Fruit fly (Drosophila melanogaster) whole organism, embryonic: ENCODE measurements around the gene mxt.

ENCODE experiments used
- Atf-2 ChIP-seq: fragments of 200-800 bp; sonication (Bioruptor generic); optimal IDR thresholded peaks from 2 replicates; lab custom pipeline; 2016; ENCODE audit warnings: missing biosample characterization, missing genetic modification characterization
- BEAF-32 ChIP-seq: fragments of 200-800 bp; sonication (Bioruptor generic); optimal IDR thresholded peaks from 3 replicates; lab custom pipeline; 2017; ENCODE audit warnings: missing biosample characterization, missing genetic modification characterization, mild to moderate bottlenecking, moderate library complexity, missing genetic modification reagents
- Blimp-1 ChIP-seq: fragments of 200-800 bp; sonication (Bioruptor generic); optimal IDR thresholded peaks from 3 replicates; lab custom pipeline; 2018; ENCODE audit warnings: missing biosample characterization, missing genetic modification characterization, mild to moderate bottlenecking, moderate library complexity, missing genetic modification reagents
- CG10959 ChIP-seq: fragments of 200-800 bp; sonication (Bioruptor generic); IDR thresholded peaks from 2 replicates; pipeline ENCODE4 v1.3.6; 2022; ENCODE audit warnings: missing biosample characterization, missing genetic modification characterization
- CG11093 ChIP-seq: fragments of 200-800 bp; sonication (Bioruptor generic); IDR thresholded peaks from 3 replicates; pipeline ENCODE4 v1.3.6; 2022; ENCODE audit warnings: missing biosample characterization, missing genetic modification characterization
- CG11398 ChIP-seq: fragments of 200-800 bp; sonication (Bioruptor generic); optimal IDR thresholded peaks from 2 replicates; lab custom pipeline; 2016; ENCODE audit warnings: missing biosample characterization, missing genetic modification characterization
- CG13775 ChIP-seq: fragments of 200-800 bp; sonication (Bioruptor generic); optimal IDR thresholded peaks from 3 replicates; lab custom pipeline; 2017; ENCODE audit warnings: missing biosample characterization, mild to moderate bottlenecking, missing genetic modification characterization
- CG13894 ChIP-seq: fragments of 200-800 bp; sonication (Bioruptor generic); optimal IDR thresholded peaks from 3 replicates; lab custom pipeline; 2018; ENCODE audit warnings: missing biosample characterization, mild to moderate bottlenecking, missing genetic modification characterization, moderate library complexity
- CG14014 ChIP-seq: fragments of 200-800 bp; sonication (Bioruptor generic); IDR thresholded peaks from 2 replicates; pipeline ENCODE4 v1.3.6; 2022; ENCODE audit warnings: missing biosample characterization, missing genetic modification characterization
- CG15073 ChIP-seq: fragments of 200-800 bp; sonication (Bioruptor generic); optimal IDR thresholded peaks from 2 replicates; lab custom pipeline; 2016; ENCODE audit warnings: missing biosample characterization, missing genetic modification characterization
- CG1647 ChIP-seq: fragments of 200-800 bp; sonication (Bioruptor generic); optimal IDR thresholded peaks from 3 replicates; lab custom pipeline; 2016; ENCODE audit warnings: missing biosample characterization, missing genetic modification characterization
- CG17829 ChIP-seq: fragments of 200-800 bp; optimal IDR thresholded peaks from 2 replicates; lab custom pipeline; 2019; ENCODE audit warnings: missing biosample characterization, mild to moderate bottlenecking, missing genetic modification characterization, moderate library complexity
- CG2116 ChIP-seq: fragments of 200-800 bp; sonication (Bioruptor generic); optimal IDR thresholded peaks from 3 replicates; lab custom pipeline; 2018; ENCODE audit warnings: missing biosample characterization, mild to moderate bottlenecking, missing genetic modification characterization
- CG32772 ChIP-seq: fragments of 200-800 bp; sonication (Bioruptor generic); IDR thresholded peaks from 2 replicates; pipeline ENCODE4 v1.3.6; 2022; ENCODE audit warnings: missing biosample characterization, missing genetic modification characterization
- CG33213 ChIP-seq: fragments of 200-800 bp; sonication (Bioruptor generic); optimal IDR thresholded peaks from 3 replicates; lab custom pipeline; 2016; ENCODE audit warnings: missing biosample characterization, missing genetic modification characterization
- CG42726 ChIP-seq: fragments of 200-800 bp; sonication (Bioruptor generic); IDR thresholded peaks from 2 replicates; pipeline ENCODE4 v1.3.6; 2022; ENCODE audit warnings: missing biosample characterization, missing genetic modification characterization; ENCODE audit not compliant: partially characterized antibody
- CG6683 ChIP-seq: fragments of 200-800 bp; sonication (Bioruptor generic); optimal IDR thresholded peaks from 2 replicates; lab custom pipeline; 2017; ENCODE audit warnings: missing biosample characterization, mild to moderate bottlenecking, missing genetic modification characterization, missing genetic modification reagents
- CG8765 ChIP-seq: fragments of 200-800 bp; sonication (Bioruptor generic); IDR thresholded peaks from 2 replicates; pipeline ENCODE4 v1.3.6; 2022; ENCODE audit warnings: missing biosample characterization, missing genetic modification characterization
- CG9215 ChIP-seq: fragments of 200-800 bp; sonication (Bioruptor generic); IDR thresholded peaks from 2 replicates; pipeline ENCODE4 v1.3.6; 2022; ENCODE audit warnings: missing biosample characterization, missing genetic modification characterization
- CG9609 ChIP-seq: fragments of 200-800 bp; sonication (Bioruptor generic); optimal IDR thresholded peaks from 3 replicates; lab custom pipeline; 2016; ENCODE audit warnings: missing biosample characterization, missing genetic modification characterization
- Camta ChIP-seq: fragments of 200-800 bp; sonication (Bioruptor generic); optimal IDR thresholded peaks from 2 replicates; lab custom pipeline; 2016; ENCODE audit warnings: missing biosample characterization, missing genetic modification characterization
- Dek ChIP-seq: fragments of 200-800 bp; sonication (Bioruptor generic); optimal IDR thresholded peaks from 3 replicates; lab custom pipeline; 2019; ENCODE audit warnings: missing biosample characterization, mild to moderate bottlenecking, missing genetic modification characterization, moderate library complexity
- Dref ChIP-seq: fragments of 200-800 bp; sonication (Bioruptor generic); IDR thresholded peaks from 2 replicates; pipeline ENCODE4 v1.3.6; 2022; ENCODE audit warnings: missing biosample characterization, missing genetic modification characterization
- E2f2 ChIP-seq: fragments of 200-800 bp; sonication (Bioruptor generic); IDR thresholded peaks from 2 replicates; pipeline ENCODE4 v1.3.6; 2022; ENCODE audit warnings: missing biosample characterization, missing genetic modification characterization
- Hmx ChIP-seq: fragments of 200-800 bp; sonication (Bioruptor generic); optimal IDR thresholded peaks from 2 replicates; lab custom pipeline; 2016; ENCODE audit warnings: missing biosample characterization, missing genetic modification characterization
- Lhr ChIP-seq: fragments of 200-800 bp; sonication (Bioruptor generic); optimal IDR thresholded peaks from 3 replicates; lab custom pipeline; 2017; ENCODE audit warnings: mild to moderate bottlenecking, missing biosample characterization, missing genetic modification reagents, missing genetic modification characterization
- Lpt ChIP-seq: fragments of >200 bp; optimal IDR thresholded peaks from 2 replicates; lab custom pipeline; 2018; ENCODE audit warnings: missing biosample characterization, missing genetic modification characterization
- MTF-1 ChIP-seq: fragments of 200-800 bp; sonication (Bioruptor generic); optimal IDR thresholded peaks from 2 replicates; lab custom pipeline; 2018; ENCODE audit warnings: missing biosample characterization, mild to moderate bottlenecking, missing genetic modification characterization, borderline replicate concordance
- Myb ChIP-seq: fragments of 200-800 bp; sonication (Bioruptor generic); optimal IDR thresholded peaks from 2 replicates; lab custom pipeline; 2016; ENCODE audit warnings: missing biosample characterization, missing genetic modification characterization
- Oli ChIP-seq: fragments of 200-800 bp; sonication (Bioruptor generic); optimal IDR thresholded peaks from 2 replicates; lab custom pipeline; 2018; ENCODE audit warnings: missing biosample characterization, mild to moderate bottlenecking, missing genetic modification characterization, moderate library complexity
- Rx ChIP-seq: fragments of 200-800 bp; sonication (Bioruptor generic); IDR thresholded peaks from 2 replicates; pipeline ENCODE4 v1.3.6; 2022; ENCODE audit warnings: missing biosample characterization, missing genetic modification characterization
- Sox100B ChIP-seq: fragments of 200-800 bp; sonication (Bioruptor generic); optimal IDR thresholded peaks from 3 replicates; lab custom pipeline; 2018; ENCODE audit warnings: missing biosample characterization, mild to moderate bottlenecking, missing genetic modification characterization
- Ssrp ChIP-seq: fragments of 200-800 bp; sonication (Bioruptor generic); optimal IDR thresholded peaks from 2 replicates; lab custom pipeline; 2018; ENCODE audit warnings: missing biosample characterization, mild to moderate bottlenecking, missing genetic modification characterization, moderate library complexity
- Taf1 ChIP-seq: fragments of 200-800 bp; sonication (Bioruptor generic); IDR thresholded peaks from 2 replicates; pipeline ENCODE4 v1.3.6; 2022; ENCODE audit warnings: missing biosample characterization, missing genetic modification characterization
- Tbp ChIP-seq: fragments of >200 bp; optimal IDR thresholded peaks from 2 replicates; lab custom pipeline; 2018; ENCODE audit warnings: missing biosample characterization, missing genetic modification characterization
- Usf ChIP-seq: fragments of 200-800 bp; sonication (Bioruptor generic); optimal IDR thresholded peaks from 2 replicates; lab custom pipeline; 2017; ENCODE audit warnings: missing genotype, missing biosample characterization, missing genetic modification characterization
- ab ChIP-seq: fragments of 200-800 bp; sonication (Bioruptor generic); optimal IDR thresholded peaks from 2 replicates; lab custom pipeline; 2016; ENCODE audit warnings: missing biosample characterization, missing genetic modification characterization
- az2 ChIP-seq: fragments of 200-800 bp; sonication (Bioruptor generic); optimal IDR thresholded peaks from 3 replicates; lab custom pipeline; 2016; ENCODE audit warnings: missing biosample characterization, missing genetic modification characterization
- br ChIP-seq: fragments of >200 bp; optimal IDR thresholded peaks from 2 replicates; lab custom pipeline; 2017
- bsh ChIP-seq, 2 experiments: fragments of 200-800 bp; sonication (Bioruptor generic); optimal IDR thresholded peaks; 2 replicates each; lab custom pipeline; 2017 to 2018; ENCODE audit warnings: mild to moderate bottlenecking in 2 of 2, missing biosample characterization in 2 of 2, missing genetic modification characterization in 2 of 2, moderate library complexity in 1 of 2
- cwo ChIP-seq: fragments of 200-800 bp; sonication (Bioruptor generic); optimal IDR thresholded peaks from 3 replicates; lab custom pipeline; 2017; ENCODE audit warnings: missing biosample characterization, missing genetic modification characterization, mild to moderate bottlenecking, moderate library complexity, missing genetic modification reagents
- dm ChIP-seq: fragments of 200-800 bp; sonication (Bioruptor generic); optimal IDR thresholded peaks from 3 replicates; lab custom pipeline; 2016; ENCODE audit warnings: missing biosample characterization, missing genetic modification characterization
- fd96Cb ChIP-seq: fragments of 200-800 bp; sonication (Bioruptor generic); optimal IDR thresholded peaks from 2 replicates; lab custom pipeline; 2018; ENCODE audit warnings: missing biosample characterization, mild to moderate bottlenecking, missing genetic modification characterization, moderate library complexity
- grau ChIP-seq: fragments of 200-800 bp; optimal IDR thresholded peaks from 3 replicates; lab custom pipeline; 2019; ENCODE audit warnings: missing biosample characterization, mild to moderate bottlenecking, missing genetic modification characterization, moderate library complexity
- gt ChIP-seq: fragments of 200-800 bp; sonication (Bioruptor generic); IDR thresholded peaks from 2 replicates; pipeline ENCODE4 v1.3.6; 2022; ENCODE audit warnings: missing biosample characterization, missing genetic modification characterization
- her ChIP-seq: fragments of 200-800 bp; sonication (Bioruptor generic); optimal IDR thresholded peaks from 2 replicates; lab custom pipeline; 2016; ENCODE audit warnings: missing biosample characterization, missing genetic modification characterization
- nau ChIP-seq: fragments of 200-800 bp; sonication (Bioruptor generic); optimal IDR thresholded peaks from 3 replicates; lab custom pipeline; 2017; ENCODE audit warnings: missing biosample characterization, mild to moderate bottlenecking, missing genetic modification characterization, missing genetic modification reagents
- odd ChIP-seq: fragments of 200-800 bp; sonication (Bioruptor generic); optimal IDR thresholded peaks from 2 replicates; lab custom pipeline; 2017; ENCODE audit warnings: missing biosample characterization, mild to moderate bottlenecking, missing genetic modification characterization
- scrt ChIP-seq: fragments of 200-800 bp; sonication (Bioruptor generic); optimal IDR thresholded peaks from 2 replicates; lab custom pipeline; 2018; ENCODE audit warnings: missing biosample characterization, mild to moderate bottlenecking, missing genetic modification characterization, moderate library complexity
- sima ChIP-seq: fragments of 200-800 bp; sonication (Bioruptor generic); optimal IDR thresholded peaks from 2 replicates; lab custom pipeline; 2016; ENCODE audit warnings: missing biosample characterization, missing genetic modification characterization
- slbo ChIP-seq: fragments of 200-800 bp; sonication (Bioruptor generic); IDR thresholded peaks from 2 replicates; pipeline ENCODE4 v1.3.6; 2022; ENCODE audit warnings: missing biosample characterization, missing genetic modification characterization
- sqz ChIP-seq: fragments of 200-800 bp; sonication (Bioruptor generic); optimal IDR thresholded peaks from 3 replicates; lab custom pipeline; 2018; ENCODE audit warnings: missing biosample characterization, mild to moderate bottlenecking, missing genetic modification characterization

Gene mxt

DNA sequence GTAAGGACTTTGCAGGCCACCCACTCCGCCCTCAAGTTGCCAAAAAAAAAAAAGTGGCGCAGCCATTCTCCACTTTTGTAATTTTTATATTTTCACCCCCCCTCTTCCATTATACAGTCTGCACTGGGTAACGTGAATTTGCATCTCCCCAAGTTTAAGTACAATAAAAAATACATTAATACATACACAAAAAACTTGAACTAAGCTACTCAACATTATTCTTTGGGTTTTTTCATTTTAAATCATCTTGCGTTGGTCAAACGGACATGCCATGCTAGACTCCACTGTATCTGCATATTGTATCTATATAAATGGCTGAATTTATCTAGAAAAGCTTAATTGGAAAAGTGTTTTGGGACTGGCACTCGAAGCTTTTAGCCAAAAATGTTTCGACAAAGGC is 14.4 kb upstream of the mxt start (continued):
- TF ChIP-seq Lpt (no peak), Atf-2 (GFP tag; lab: Kevin White, UChicago) (no peak), Rx (GFP tag; lab: Robert Waterston, UW) (peak; percentile 57; the same call in 1 of the 2 replicates), br (lab: Kevin White, UChicago) (no peak), fd96Cb (peak; percentile 38), sima (GFP tag; lab: Kevin White, UChicago) (no peak), CG9609 (GFP tag; lab: Kevin White, UChicago) (no peak), ab (no peak), nau (GFP tag; lab: Kevin White, UChicago) (no peak), Usf (GFP tag; lab: Kevin White, UChicago) (no peak), CG11093 (peak; percentile 36; the same call in 1 of the 3 replicates), odd (no peak), Oli (peak; percentile 6), CG9215 (GFP tag; lab: Robert Waterston, UW) (no peak), scrt (GFP tag; lab: Kevin White, UChicago) (peak; percentile 39), CG17829 (tag; lab: Kevin White, UChicago) (no peak), Camta (GFP tag; lab: Kevin White, UChicago) (peak; percentile 1), az2 (GFP tag; lab: Kevin White, UChicago) (peak; percentile 7), CG11398 (GFP tag; lab: Kevin White, UChicago) (no peak), CG6683 (GFP tag; lab: Kevin White, UChicago) (no peak), her (GFP tag; lab: Kevin White, UChicago) (no peak), dm (GFP tag; lab: Kevin White, UChicago) (no peak), sqz (GFP tag; lab: Kevin White, UChicago) (no peak), CG10959 (GFP tag; lab: Robert Waterston, UW) (no peak), Sox100B (GFP tag; lab: Kevin White, UChicago) (no peak), CG15073 (GFP tag; lab: Kevin White, UChicago) (no peak), Dek (tag; lab: Kevin White, UChicago) (no peak), CG2116 (GFP tag; lab: Kevin White, UChicago) (no peak), CG33213 (GFP tag; lab: Kevin White, UChicago) (no peak), CG32772 (GFP tag; lab: Robert Waterston, UW) (0 out of 2 replicates have a peak, but pooled peaks have one; percentile 25), cwo (peak; percentile 55), Taf1 (GFP tag; lab: Robert Waterston, UW) (0 out of 2 replicates have a peak, but pooled peaks have one; percentile 15), Dref (no peak), bsh (GFP tag; optimal IDR thresholded peaks at IDR 0.05; lab: Kevin White, UChicago) (peak in 1 of 2 experiments; percentile 12), MTF-1 (no peak), CG1647 (GFP tag; lab: Kevin White, UChicago) (no peak), gt (GFP tag; lab: Robert Waterston, UW) (no peak), CG14014 (GFP tag; lab: Robert Waterston, UW) (peak; percentile 59; the same call in 1 of the 2 replicates), Hmx (GFP tag; lab: Kevin White, UChicago) (no peak), Blimp-1 (GFP tag; lab: Kevin White, UChicago) (no peak), Myb (GFP tag; lab: Kevin White, UChicago) (no peak), E2f2 (GFP tag; lab: Robert Waterston, UW) (no peak; the same call in 1 of the 2 replicates), CG13894 (tag; lab: Kevin White, UChicago) (peak; percentile 37), CG8765 (no peak), Tbp (GFP tag; lab: Kevin White, UChicago) (no peak), grau (tag; lab: Kevin White, UChicago) (peak; percentile 60), CG42726 (GFP tag; lab: Robert Waterston, UW) (no peak), CG13775 (GFP tag; lab: Kevin White, UChicago) (no peak), BEAF-32 (no peak), Ssrp (tag; lab: Kevin White, UChicago) (no peak), Lhr (GFP tag; lab: Kevin White, UChicago) (no peak), slbo (GFP tag; lab: Robert Waterston, UW) (peak; percentile 65)
